Fruit fly (Drosophila melanogaster) whole organism, embryonic: ENCODE data around the gene CG45072.

Source experiments
- Abd-B ChIP-seq: fragments of 200-800 bp; sonication (Bioruptor generic); optimal IDR thresholded peaks from 2 replicates; lab custom pipeline; 2018; ENCODE audit warnings: missing biosample characterization, mild to moderate bottlenecking, missing genetic modification characterization, moderate library complexity
- Bdp1 ChIP-seq: fragments of 200-800 bp; sonication (Bioruptor generic); optimal IDR thresholded peaks from 3 replicates; lab custom pipeline; 2016; ENCODE audit warnings: missing biosample characterization, missing genetic modification characterization
- Bteb2 ChIP-seq: fragments of 200-800 bp; sonication (Bioruptor generic); optimal IDR thresholded peaks from 2 replicates; lab custom pipeline; 2016; ENCODE audit warnings: missing biosample characterization, missing genetic modification characterization
- CG10321 ChIP-seq: fragments of 200-800 bp; sonication (Bioruptor generic); IDR thresholded peaks from 2 replicates; pipeline ENCODE4 v1.3.6; 2022; ENCODE audit warnings: missing biosample characterization, missing genetic modification characterization
- CG10366 ChIP-seq: fragments of 200-800 bp; sonication (Bioruptor generic); IDR thresholded peaks from 2 replicates; pipeline ENCODE4 v1.3.6; 2022; ENCODE audit warnings: missing biosample characterization, missing genetic modification characterization
- CG11247 ChIP-seq: fragments of 200-800 bp; sonication (Bioruptor generic); IDR thresholded peaks from 2 replicates; pipeline ENCODE4 v1.3.6; 2022; ENCODE audit warnings: missing biosample characterization, missing genetic modification characterization
- CG12071 ChIP-seq: fragments of 200-800 bp; sonication (Bioruptor generic); optimal IDR thresholded peaks from 3 replicates; lab custom pipeline; 2018; ENCODE audit warnings: missing biosample characterization, mild to moderate bottlenecking, missing genetic modification characterization
- CG14667 ChIP-seq: fragments of 200-800 bp; sonication (Bioruptor generic); IDR thresholded peaks from 2 replicates; pipeline ENCODE4 v1.3.6; 2022; ENCODE audit warnings: missing biosample characterization, missing genetic modification characterization
- CG15601 ChIP-seq: fragments of 200-800 bp; sonication (Bioruptor generic); optimal IDR thresholded peaks from 3 replicates; lab custom pipeline; 2019; ENCODE audit warnings: missing biosample characterization, mild to moderate bottlenecking, missing genetic modification characterization, moderate library complexity
- CG16813 ChIP-seq: fragments of 200-800 bp; sonication (Bioruptor generic); IDR thresholded peaks from 3 replicates; pipeline ENCODE4 v1.3.6; 2022; ENCODE audit warnings: missing biosample characterization, missing genetic modification characterization; ENCODE audit not compliant: partially characterized antibody
- CG17186 ChIP-seq: fragments of 200-800 bp; sonication (Bioruptor generic); optimal IDR thresholded peaks from 3 replicates; lab custom pipeline; 2017; ENCODE audit warnings: missing biosample characterization, missing genetic modification reagents, missing genetic modification characterization
- CG17829 ChIP-seq: fragments of 200-800 bp; optimal IDR thresholded peaks from 2 replicates; lab custom pipeline; 2019; ENCODE audit warnings: missing biosample characterization, mild to moderate bottlenecking, missing genetic modification characterization, moderate library complexity
- CG18476 ChIP-seq: fragments of 200-800 bp; sonication (Bioruptor generic); optimal IDR thresholded peaks from 2 replicates; lab custom pipeline; 2016; ENCODE audit warnings: missing biosample characterization, mild to moderate bottlenecking, missing genetic modification characterization
- CG42726 ChIP-seq: fragments of 200-800 bp; sonication (Bioruptor generic); IDR thresholded peaks from 2 replicates; pipeline ENCODE4 v1.3.6; 2022; ENCODE audit warnings: missing biosample characterization, missing genetic modification characterization; ENCODE audit not compliant: partially characterized antibody
- CG6254 ChIP-seq: fragments of 200-800 bp; sonication (Bioruptor generic); optimal IDR thresholded peaks from 3 replicates; lab custom pipeline; 2017; ENCODE audit warnings: mild to moderate bottlenecking, missing biosample characterization, missing genetic modification reagents, missing genetic modification characterization
- CG6272 ChIP-seq: fragments of 200-800 bp; sonication (Bioruptor generic); IDR thresholded peaks from 2 replicates; pipeline ENCODE4 v1.3.6; 2022; ENCODE audit warnings: missing biosample characterization, missing genetic modification characterization
- CHES-1-like ChIP-seq: fragments of 200-800 bp; sonication (Bioruptor generic); optimal IDR thresholded peaks from 2 replicates; lab custom pipeline; 2016; ENCODE audit warnings: missing biosample characterization, missing genetic modification characterization
- CTCF ChIP-seq: fragments of 200-800 bp; sonication (Bioruptor generic); optimal IDR thresholded peaks from 2 replicates; lab custom pipeline; 2017; ENCODE audit warnings: missing biosample characterization, mild to moderate bottlenecking, missing genetic modification characterization, moderate library complexity
- Deaf1 ChIP-seq: fragments of 200-800 bp; optimal IDR thresholded peaks from 3 replicates; lab custom pipeline; 2019; ENCODE audit warnings: missing biosample characterization, mild to moderate bottlenecking, missing genetic modification characterization, moderate library complexity
- H2.0 ChIP-seq: fragments of 200-800 bp; sonication (Bioruptor generic); IDR thresholded peaks from 2 replicates; pipeline ENCODE4 v1.3.6; 2022; ENCODE audit warnings: missing biosample characterization, missing genetic modification characterization
- HLH4C ChIP-seq: fragments of 200-800 bp; sonication (Bioruptor generic); IDR thresholded peaks from 3 replicates; pipeline ENCODE4 v1.3.6; 2022; ENCODE audit warnings: missing biosample characterization, missing genetic modification characterization; ENCODE audit not compliant: partially characterized antibody
- Hmx ChIP-seq: fragments of 200-800 bp; sonication (Bioruptor generic); optimal IDR thresholded peaks from 2 replicates; lab custom pipeline; 2016; ENCODE audit warnings: missing biosample characterization, missing genetic modification characterization
- Hr39 ChIP-seq: fragments of >200 bp; optimal IDR thresholded peaks from 2 replicates; lab custom pipeline; 2017
- Hr78 ChIP-seq, 2 experiments: fragments of 200-800 bp in 1 of 2; fragments of >200 bp in 1 of 2; sonication (Bioruptor generic) in 1 of 2; optimal IDR thresholded peaks; 2 replicates each; lab custom pipeline; 2017 to 2019; ENCODE audit warnings: missing biosample characterization in 2 of 2, missing genetic modification characterization in 2 of 2, mild to moderate bottlenecking in 1 of 2, moderate library complexity in 1 of 2
- Six4 ChIP-seq: fragments of 200-800 bp; sonication (Bioruptor generic); optimal IDR thresholded peaks from 2 replicates; lab custom pipeline; 2016; ENCODE audit warnings: missing biosample characterization, missing genetic modification characterization
- Stat92E ChIP-seq, 3 experiments: fragments of >200 bp in 2 of 3; fragments of 200-800 bp in 1 of 3; sonication (Bioruptor generic) in 1 of 3; optimal IDR thresholded peaks; 2 replicates each; lab custom pipeline; 2017 to 2019; ENCODE audit warnings: missing biosample characterization in 3 of 3, missing genetic modification characterization in 3 of 3, mild to moderate bottlenecking in 1 of 3, moderate library complexity in 1 of 3
- al ChIP-seq: fragments of 200-800 bp; sonication (Bioruptor generic); IDR thresholded peaks from 2 replicates; pipeline ENCODE4 v1.3.6; 2022; ENCODE audit warnings: missing biosample characterization, missing genetic modification characterization
- ap ChIP-seq: fragments of 200-800 bp; sonication (Bioruptor generic); IDR thresholded peaks from 2 replicates; pipeline ENCODE4 v1.3.6; 2022; ENCODE audit warnings: missing biosample characterization, missing genetic modification characterization
- cad ChIP-seq: fragments of >200 bp; optimal IDR thresholded peaks from 2 replicates; lab custom pipeline; 2017; ENCODE audit warnings: missing biosample characterization, missing genetic modification characterization
- cas ChIP-seq: fragments of 200-800 bp; sonication (Bioruptor generic); IDR thresholded peaks from 2 replicates; pipeline ENCODE4 v1.3.6; 2022; ENCODE audit warnings: missing biosample characterization, missing genetic modification characterization
- dmrt11E ChIP-seq: fragments of 200-800 bp; sonication (Bioruptor generic); optimal IDR thresholded peaks from 3 replicates; lab custom pipeline; 2018; ENCODE audit warnings: missing biosample characterization, mild to moderate bottlenecking, missing genetic modification characterization, moderate library complexity
- grau ChIP-seq: fragments of 200-800 bp; optimal IDR thresholded peaks from 3 replicates; lab custom pipeline; 2019; ENCODE audit warnings: missing biosample characterization, mild to moderate bottlenecking, missing genetic modification characterization, moderate library complexity
- gro ChIP-seq: fragments of 200-800 bp; sonication (Bioruptor generic); optimal IDR thresholded peaks from 2 replicates; lab custom pipeline; 2016; ENCODE audit warnings: missing biosample characterization, missing genetic modification characterization
- ham ChIP-seq: fragments of 200-800 bp; sonication (Bioruptor generic); IDR thresholded peaks from 2 replicates; pipeline ENCODE4 v1.3.6; 2022; ENCODE audit warnings: missing biosample characterization, missing genetic modification characterization
- hbn ChIP-seq: fragments of 200-800 bp; sonication (Bioruptor generic); IDR thresholded peaks from 2 replicates; pipeline ENCODE4 v1.3.6; 2022; ENCODE audit warnings: missing biosample characterization, missing genetic modification characterization; ENCODE audit not compliant: partially characterized antibody
- insv ChIP-seq, 2 experiments: fragments of 200-800 bp; sonication (Bioruptor generic); optimal IDR thresholded peaks; 3 replicates each; lab custom pipeline; 2016 to 2018; ENCODE audit warnings: missing biosample characterization in 2 of 2, missing genetic modification characterization in 2 of 2
- kah ChIP-seq: fragments of 200-800 bp; sonication (Bioruptor generic); optimal IDR thresholded peaks from 2 replicates; lab custom pipeline; 2018; ENCODE audit warnings: missing biosample characterization, mild to moderate bottlenecking, missing genetic modification characterization
- lbe ChIP-seq: fragments of 200-800 bp; sonication (Bioruptor generic); optimal IDR thresholded peaks from 2 replicates; lab custom pipeline; 2016; ENCODE audit warnings: missing biosample characterization, mild to moderate bottlenecking, missing genetic modification characterization
- lola ChIP-seq, 3 experiments: fragments of >200 bp in 2 of 3; fragments of 200-800 bp in 1 of 3; sonication (Bioruptor generic) in 1 of 3; optimal IDR thresholded peaks; 2 replicates each; lab custom pipeline; 2017 to 2019; ENCODE audit warnings: missing biosample characterization in 3 of 3, missing genetic modification characterization in 3 of 3, mild to moderate bottlenecking in 1 of 3, moderate library complexity in 1 of 3
- odd ChIP-seq: fragments of 200-800 bp; sonication (Bioruptor generic); optimal IDR thresholded peaks from 2 replicates; lab custom pipeline; 2017; ENCODE audit warnings: missing biosample characterization, mild to moderate bottlenecking, missing genetic modification characterization
- pan ChIP-seq, 4 experiments: fragments of >200 bp in 3 of 4; fragments of 200-800 bp in 1 of 4; sonication (Bioruptor generic) in 1 of 4; optimal IDR thresholded peaks in 3 of 4; IDR thresholded peaks in 1 of 4; 2 replicates each; pipeline versions ENCODE4 v1.3.6 to Lab custom; 2017 to 2022; ENCODE audit warnings: missing biosample characterization in 2 of 4, missing genetic modification characterization in 2 of 4, mixed read lengths in 1 of 4
- repo ChIP-seq: fragments of 200-800 bp; sonication (Bioruptor generic); optimal IDR thresholded peaks from 2 replicates; lab custom pipeline; 2016; ENCODE audit warnings: missing biosample characterization, missing genetic modification characterization
- ro ChIP-seq: fragments of 200-800 bp; sonication (Bioruptor generic); IDR thresholded peaks from 2 replicates; pipeline ENCODE4 v1.3.6; 2022; ENCODE audit warnings: missing biosample characterization, missing genetic modification characterization
- seq ChIP-seq: fragments of 200-800 bp; sonication (Bioruptor generic); IDR thresholded peaks from 2 replicates; pipeline ENCODE4 v1.3.6; 2022; ENCODE audit warnings: missing biosample characterization, missing genetic modification characterization
- slbo ChIP-seq: fragments of 200-800 bp; sonication (Bioruptor generic); IDR thresholded peaks from 2 replicates; pipeline ENCODE4 v1.3.6; 2022; ENCODE audit warnings: missing biosample characterization, missing genetic modification characterization
- trem ChIP-seq: fragments of 200-800 bp; optimal IDR thresholded peaks from 3 replicates; lab custom pipeline; 2019; ENCODE audit warnings: missing biosample characterization, mild to moderate bottlenecking, missing genetic modification characterization, moderate library complexity
- trh ChIP-seq: fragments of 200-800 bp; sonication (Bioruptor generic); optimal IDR thresholded peaks from 2 replicates; lab custom pipeline; 2016; ENCODE audit warnings: missing biosample characterization, missing genetic modification characterization
- tup ChIP-seq: fragments of 200-800 bp; sonication (Bioruptor generic); optimal IDR thresholded peaks from 2 replicates; lab custom pipeline; 2016; ENCODE audit warnings: missing biosample characterization, mild to moderate bottlenecking, missing genetic modification characterization, moderate library complexity

The CG45072 gene

dm6 chr3R:30170671-30171667 is 47.9 kb upstream of the CG45072 start, which contains the start of gene Rsod (continued):
- TF ChIP-seq lola (GFP tag; optimal IDR thresholded peaks at IDR 0.05; lab: Kevin White, UChicago) (peak in 1 of 3 experiments; percentile 43), trh (GFP tag; lab: Kevin White, UChicago) (no peak), CG17829 (tag; lab: Kevin White, UChicago) (peak; percentile 31), pan (optimal IDR thresholded peaks at IDR 0.05; lab: Kevin White, UChicago) (no peak), pan (GFP tag; optimal IDR thresholded peaks at IDR 0.05 in 1 of 2, IDR thresholded peaks at IDR 0.05 in 1 of 2) (peak in 1 of 2 experiments; percentile 86), CG14667 (GFP tag; lab: Robert Waterston, UW) (peak; percentile 76), ap (GFP tag; lab: Robert Waterston, UW) (peak; percentile 54), cad (GFP tag; lab: Kevin White, UChicago) (no peak), Hmx (GFP tag; lab: Kevin White, UChicago) (no peak), CG6272 (peak; percentile 55; the same call in 1 of the 2 replicates), grau (tag; lab: Kevin White, UChicago) (peak; percentile 43), ro (GFP tag; lab: Robert Waterston, UW) (peak; percentile 42; the same call in 1 of the 2 replicates), kah (GFP tag; lab: Kevin White, UChicago) (no peak), insv (GFP tag; optimal IDR thresholded peaks at IDR 0.05; lab: Kevin White, UChicago) (no peak), cas (GFP tag; lab: Robert Waterston, UW) (peak; percentile 41; the same call in 1 of the 2 replicates), CG10321 (GFP tag; lab: Robert Waterston, UW) (no peak), trem (tag; lab: Kevin White, UChicago) (peak; percentile 37), CG11247 (GFP tag; lab: Robert Waterston, UW) (peak; percentile 44), slbo (GFP tag; lab: Robert Waterston, UW) (peak; percentile 48; the same call in 1 of the 2 replicates), odd (GFP tag; lab: Kevin White, UChicago) (no peak), CG6254 (GFP tag; lab: Kevin White, UChicago) (peak; percentile 45), CTCF (GFP tag; lab: Kevin White, UChicago) (no peak), lbe (no peak), H2.0 (GFP tag; lab: Robert Waterston, UW) (peak; percentile 70), Deaf1 (tag; lab: Kevin White, UChicago) (peak; percentile 83), tup (GFP tag; lab: Kevin White, UChicago) (no peak), HLH4C (GFP tag; lab: Robert Waterston, UW) (0 out of 3 replicates have a peak, but pooled peaks have one; percentile 14), CG16813 (no peak), CG12071 (GFP tag; lab: Kevin White, UChicago) (peak; percentile 19), CG15601 (peak; percentile 62), Hr78 (GFP tag; optimal IDR thresholded peaks at IDR 0.05; lab: Kevin White, UChicago) (peak in 1 of 2 experiments; percentile 27), gro (GFP tag; lab: Kevin White, UChicago) (no peak), CG18476 (peak; percentile 24), repo (GFP tag; lab: Kevin White, UChicago) (no peak), dmrt11E (tag; lab: Kevin White, UChicago) (peak; percentile 41), Bdp1 (GFP tag; lab: Kevin White, UChicago) (no peak), CG17186 (GFP tag; lab: Kevin White, UChicago) (no peak), Abd-B (GFP tag; lab: Kevin White, UChicago) (peak; percentile 28), ham (no peak), Stat92E (GFP tag; optimal IDR thresholded peaks at IDR 0.05; lab: Kevin White, UChicago) (peak in 1 of 3 experiments; percentile 73), al (GFP tag; lab: Robert Waterston, UW) (peak; percentile 41), CHES-1-like (GFP tag; lab: Kevin White, UChicago) (no peak), seq (GFP tag; lab: Robert Waterston, UW) (peak; percentile 70), CG10366 (GFP tag; lab: Robert Waterston, UW) (peak; percentile 79), CG42726 (GFP tag; lab: Robert Waterston, UW) (no peak), Bteb2 (no peak), hbn (no peak), Hr39 (lab: Kevin White, UChicago) (no peak), Six4 (GFP tag; lab: Kevin White, UChicago) (peak; percentile 23)
